Worm (Caenorhabditis elegans): ENCODE results near the gene C35C5.10.

DNA sequence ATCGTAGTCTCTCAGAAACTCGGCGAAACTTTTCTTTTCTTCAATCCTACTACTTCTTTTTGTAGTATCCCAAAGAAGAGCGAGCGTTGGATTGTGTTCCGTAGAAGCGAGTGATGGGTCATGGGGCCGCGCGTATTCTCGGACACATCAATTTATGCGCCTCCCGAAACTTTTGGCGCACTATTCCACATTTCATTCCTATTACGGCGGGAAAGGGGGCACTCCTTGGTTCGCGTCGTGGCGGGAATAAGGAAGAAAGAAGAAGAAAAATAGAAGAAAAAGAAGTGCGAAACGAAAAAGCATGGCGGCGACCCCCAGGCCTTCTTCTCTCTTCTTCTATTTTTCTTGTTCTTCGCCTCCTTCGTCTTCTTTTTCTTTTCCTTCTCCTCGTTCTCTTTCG, 15.7 kb downstream of the C35C5.10 start:
- no peak for TF ChIP-seq ztf-11 (tag; optimal IDR thresholded peaks at IDR 0.05)
- no peak for TF ChIP-seq ces-1 (GFP tag; optimal IDR thresholded peaks at IDR 0.05)
- no peak for TF ChIP-seq skn-1 (tag; optimal IDR thresholded peaks at IDR 0.05)
- no peak for TF ChIP-seq ama-1 (optimal IDR thresholded peaks at IDR 0.05)
- no peak for TF ChIP-seq nhr-11 (tag; optimal IDR thresholded peaks at IDR 0.05)
- TF ChIP-seq dmd-9 (GFP tag; IDR thresholded peaks at IDR 0.05), result no peak
- no peak for TF ChIP-seq ceh-82 (tag; optimal IDR thresholded peaks at IDR 0.05)
